Fruit fly (Drosophila melanogaster) S2 (cell line): ENCODE measurements around the gene CG5783.

ENCODE experiments used
- CG8478 ChIP-seq: fragments of >200 bp; optimal IDR thresholded peaks from 2 replicates; lab custom pipeline; 2018
- CTCF ChIP-seq, 2 experiments: fragments of >200 bp; optimal IDR thresholded peaks; 2 replicates each; lab custom pipeline; 2018

CG5783 gene

dm6 chr2L:18153068-18153467, 2.8 kb upstream of the CG5783 start, which contains the start of gene CG17681:
Gene CG17681, plus strand, starts transcription at chr2L:18153123.
- no peak for TF ChIP-seq CG8478 (lab: Kevin White, UChicago)
- no peak for TF ChIP-seq CTCF (optimal IDR thresholded peaks at IDR 0.05; lab: Kevin White, UChicago)

- TF ChIP-seq CG8478 (lab: Kevin White, UChicago) (no peak), CTCF (optimal IDR thresholded peaks at IDR 0.05; lab: Kevin White, UChicago) (no peak)
Measured at dm6 chr2L:18154551-18154950, 1.3 kb upstream of the CG5783 start, which contains the start of gene CG15155. Gene CG15155, plus strand, starts transcription at chr2L:18154851.

dm6 chr2L:18158622-18159043, 2.8 kb downstream of the CG5783 start:
- TF ChIP-seq CG8478 (lab: Kevin White, UChicago) (no peak), CTCF (optimal IDR thresholded peaks at IDR 0.05; lab: Kevin White, UChicago) (peak in 1 of 2 experiments; percentile 10)

- TF ChIP-seq CTCF (optimal IDR thresholded peaks at IDR 0.05; lab: Kevin White, UChicago), result no peak
- TF ChIP-seq CG8478 (lab: Kevin White, UChicago), result no peak
Measured at dm6 chr2L:18159172-18159571, 3.3 kb downstream of the CG5783 start, which contains the start of gene JMJD4. Gene JMJD4, minus strand, starts transcription at chr2L:18159272.

dm6 chr2L:18184648-18185243, 28.9 kb downstream of the CG5783 start, which contains the start of gene Ptp36E:
Gene Ptp36E, minus strand, starts transcription at chr2L:18185007.
- no peak for TF ChIP-seq CTCF (optimal IDR thresholded peaks at IDR 0.05; lab: Kevin White, UChicago)
- no peak for TF ChIP-seq CG8478 (lab: Kevin White, UChicago)

- no peak for TF ChIP-seq CG8478 (lab: Kevin White, UChicago)
- TF ChIP-seq CTCF (optimal IDR thresholded peaks at IDR 0.05; lab: Kevin White, UChicago), result no peak
Measured at dm6 chr2L:18186695-18187094, 30.9 kb downstream of the CG5783 start.

dm6 chr2L:18202811-18203210, 47.0 kb downstream of the CG5783 start:
- TF ChIP-seq CTCF (optimal IDR thresholded peaks at IDR 0.05; lab: Kevin White, UChicago) (no peak), CG8478 (lab: Kevin White, UChicago) (no peak)
